Fruit fly (Drosophila melanogaster): ENCODE data around the gene EMC1.

- TF ChIP-seq D19A (tag; optimal IDR thresholded peaks at IDR 0.05), result no peak
- TF ChIP-seq vnd (GFP tag; IDR thresholded peaks at IDR 0.05; ENCODE audit: partially characterized antibody), result no peak
- no peak for TF ChIP-seq psq (GFP tag; optimal IDR thresholded peaks at IDR 0.05)
- no peak for TF ChIP-seq Lim3 (GFP tag; IDR thresholded peaks at IDR 0.05)
- TF ChIP-seq Dek (tag; optimal IDR thresholded peaks at IDR 0.05), result no peak
- no peak for TF ChIP-seq trem (tag; optimal IDR thresholded peaks at IDR 0.05)
- TF ChIP-seq vfl (GFP tag; optimal IDR thresholded peaks at IDR 0.05), result no peak
- no peak for TF ChIP-seq gce (GFP tag; IDR thresholded peaks at IDR 0.05)
- TF ChIP-seq CG8944 (GFP tag; optimal IDR thresholded peaks at IDR 0.05), result no peak
- no peak for TF ChIP-seq CG30403 (GFP tag; optimal IDR thresholded peaks at IDR 0.05)
- TF ChIP-seq CG10321 (GFP tag; IDR thresholded peaks at IDR 0.05), result no peak
- no peak for TF ChIP-seq CG11093 (GFP tag; IDR thresholded peaks at IDR 0.05)
Observed at dm6 chr3R:7899277-7899676, 7.9 kb downstream of the EMC1 start.

All from whole organism, embryonic.